Worm (Caenorhabditis elegans): Measurements from ENCODE around the gene nhr-288.

DNA sequence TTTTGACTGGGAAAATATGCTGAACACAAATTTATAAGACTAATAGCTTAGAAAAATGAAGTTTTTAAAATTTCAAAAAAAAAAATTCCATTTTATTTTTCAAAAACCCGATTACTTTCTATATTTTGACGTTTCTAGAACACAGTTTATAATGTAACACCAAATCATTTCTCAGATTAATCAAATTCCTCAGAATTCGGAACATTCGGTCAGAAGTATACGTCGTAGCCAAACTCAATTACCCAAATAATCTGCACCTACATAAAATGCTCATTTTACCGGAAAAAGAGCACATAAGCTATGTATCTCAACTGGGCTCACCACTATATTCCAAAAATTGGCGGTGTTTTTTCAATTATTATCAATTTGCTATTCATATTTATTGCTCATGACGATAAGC lies 38.3 kb upstream of the nhr-288 start, which contains the start of gene srj-26:
- TF ChIP-seq unc-62 (GFP tag; optimal IDR thresholded peaks at IDR 0.05) (no peak), nhr-237 (tag; optimal IDR thresholded peaks at IDR 0.05) (no peak), pha-4 (tag; optimal IDR thresholded peaks at IDR 0.05) (no peak), elt-1 (tag; optimal IDR thresholded peaks at IDR 0.05; ENCODE audit: borderline replicate concordance, insufficient read depth) (no peak), lin-32 (GFP tag; optimal IDR thresholded peaks at IDR 0.05) (no peak), flh-1 (GFP tag; optimal IDR thresholded peaks at IDR 0.05) (no peak), lsy-2 (tag; optimal IDR thresholded peaks at IDR 0.05) (no peak), blmp-1 (tag; optimal IDR thresholded peaks at IDR 0.05) (no peak), elt-3 (tag; optimal IDR thresholded peaks at IDR 0.05) (no peak), zip-8 (tag; optimal IDR thresholded peaks at IDR 0.05) (no peak)
